Worm (Caenorhabditis elegans): ENCODE data around the gene ZK1307.8.

- TF ChIP-seq lsy-2 (tag; optimal IDR thresholded peaks at IDR 0.05), result peak; percentile 14 to 46
- no peak for TF ChIP-seq nhr-11 (tag; optimal IDR thresholded peaks at IDR 0.05)
- no peak for TF ChIP-seq ztf-11 (tag; optimal IDR thresholded peaks at IDR 0.05)
- TF ChIP-seq nhr-28 (tag; optimal IDR thresholded peaks at IDR 0.05), result no peak
- no peak for TF ChIP-seq ama-1 (optimal IDR thresholded peaks at IDR 0.05)
- TF ChIP-seq mep-1 (tag; optimal IDR thresholded peaks at IDR 0.05), result peak; percentile 22
- no peak for TF ChIP-seq sox-4 (tag; optimal IDR thresholded peaks at IDR 0.05)
- TF ChIP-seq lin-15B (tag; optimal IDR thresholded peaks at IDR 0.05), result no peak
- TF ChIP-seq nhr-71 (tag; optimal IDR thresholded peaks at IDR 0.05), result peak; percentile 6
- no peak for TF ChIP-seq fkh-10 (GFP tag; optimal IDR thresholded peaks at IDR 0.05)
- no peak for TF ChIP-seq alr-1 (tag; optimal IDR thresholded peaks at IDR 0.05; ENCODE audit: borderline replicate concordance)
- no peak for TF ChIP-seq nhr-90 (tag; optimal IDR thresholded peaks at IDR 0.05; ENCODE audit: poor library complexity)
- no peak for TF ChIP-seq skn-1 (tag; optimal IDR thresholded peaks at IDR 0.05)
These were observed at the start of gene ZK1307.8, which contains the start of gene dnj-20 for ce11 chrII:9624110-9624695.

Data from whole organism, L1 larva.